Worm (Caenorhabditis elegans) whole organism, L2 larva: ENCODE results near the gene srsx-16.

Experiments used
- C34F6.9 ChIP-seq: fragments of 150-350 bp; optimal IDR thresholded peaks from 2 replicates; lab custom pipeline; 2014; ENCODE audit warnings: missing biosample characterization, missing genetic modification characterization
- F13H6.1 ChIP-seq: sonication (generic microtip); optimal IDR thresholded peaks from 2 replicates; lab custom pipeline; 2016; ENCODE audit warnings: missing genetic modification characterization, missing compliant biosample characterization
- Y55F3AM.14 ChIP-seq: fragments of 200-800 bp; sonication (Bioruptor generic); optimal IDR thresholded peaks from 2 replicates; lab custom pipeline; 2018; ENCODE audit warnings: mild to moderate bottlenecking, missing genetic modification characterization, missing compliant biosample characterization
- alr-1 ChIP-seq: fragments of 150-350 bp; optimal IDR thresholded peaks from 2 replicates; lab custom pipeline; 2014; ENCODE audit warnings: missing biosample characterization, missing genetic modification characterization
- ama-1 ChIP-seq: fragments of 150-350 bp; optimal IDR thresholded peaks from 2 replicates; lab custom pipeline; 2018; ENCODE audit warnings: inconsistent platforms
- blmp-1 ChIP-seq: sonication (generic microtip); optimal IDR thresholded peaks from 2 replicates; lab custom pipeline; 2017; ENCODE audit warnings: missing genetic modification characterization, mild to moderate bottlenecking, missing compliant biosample characterization, antibody characterized with exemption, moderate library complexity; ENCODE audit not compliant: insufficient read depth
- ceh-82 ChIP-seq: fragments of 150-350 bp; optimal IDR thresholded peaks from 2 replicates; lab custom pipeline; 2014; ENCODE audit warnings: missing biosample characterization, missing genetic modification characterization
- crh-2 ChIP-seq: sonication (generic microtip); optimal IDR thresholded peaks from 2 replicates; lab custom pipeline; 2017; ENCODE audit warnings: missing biosample characterization, missing genetic modification characterization
- egl-27 ChIP-seq: sonication (generic microtip); optimal IDR thresholded peaks from 3 replicates; lab custom pipeline; 2017; ENCODE audit warnings: missing biosample characterization, missing genetic modification reagents, missing genetic modification characterization
- elt-1 ChIP-seq: fragments of 150-350 bp; optimal IDR thresholded peaks from 2 replicates; lab custom pipeline; 2014; ENCODE audit warnings: missing biosample characterization, missing genetic modification characterization
- elt-3 ChIP-seq: sonication (generic microtip); optimal IDR thresholded peaks from 2 replicates; lab custom pipeline; 2017; ENCODE audit warnings: missing biosample characterization, missing genetic modification characterization
- fos-1 ChIP-seq: fragments of 150-350 bp; optimal IDR thresholded peaks from 2 replicates; lab custom pipeline; 2014; ENCODE audit warnings: missing biosample characterization, missing genetic modification characterization
- gmeb-1 ChIP-seq: fragments of 150-350 bp; optimal IDR thresholded peaks from 2 replicates; lab custom pipeline; 2014; ENCODE audit warnings: missing biosample characterization, missing genetic modification characterization
- lin-11 ChIP-seq: fragments of 150-350 bp; sonication (generic microtip); optimal IDR thresholded peaks from 2 replicates; lab custom pipeline; 2014; ENCODE audit warnings: missing biosample characterization, missing genetic modification characterization, inconsistent platforms, mixed read lengths
- lin-13 ChIP-seq: fragments of 150-350 bp; optimal IDR thresholded peaks from 2 replicates; lab custom pipeline; 2014; ENCODE audit warnings: missing biosample characterization, missing genetic modification reagents, missing genetic modification characterization
- lsy-2 ChIP-seq, 2 experiments: fragments of 150-350 bp in 1 of 2; sonication (generic microtip) in 1 of 2; optimal IDR thresholded peaks; 2 replicates each; lab custom pipeline; 2014 to 2017; ENCODE audit warnings: missing biosample characterization in 2 of 2, missing genetic modification characterization in 2 of 2
- mab-5 ChIP-seq: fragments of 150-350 bp; optimal IDR thresholded peaks from 2 replicates; lab custom pipeline; 2014; ENCODE audit warnings: missing biosample characterization, missing genetic modification characterization
- mdl-1 ChIP-seq, 2 experiments: fragments of 150-350 bp in 1 of 2; sonication (generic microtip) in 1 of 2; optimal IDR thresholded peaks; 2 replicates each; lab custom pipeline; 2017; ENCODE audit warnings: missing biosample characterization in 2 of 2, missing genetic modification characterization in 2 of 2
- nhr-10 ChIP-seq: sonication (generic microtip); optimal IDR thresholded peaks from 2 replicates; lab custom pipeline; 2017; ENCODE audit warnings: missing biosample characterization, missing genetic modification characterization
- nhr-11 ChIP-seq: fragments of 150-350 bp; optimal IDR thresholded peaks from 2 replicates; lab custom pipeline; 2014; ENCODE audit warnings: missing biosample characterization, missing genetic modification characterization
- nhr-12 ChIP-seq: fragments of 150-350 bp; optimal IDR thresholded peaks from 2 replicates; lab custom pipeline; 2014; ENCODE audit warnings: missing biosample characterization, missing genetic modification characterization
- nhr-129 ChIP-seq: fragments of 150-350 bp; optimal IDR thresholded peaks from 2 replicates; lab custom pipeline; 2014; ENCODE audit warnings: missing biosample characterization, missing genetic modification characterization
- nhr-23 ChIP-seq: fragments of 150-350 bp; optimal IDR thresholded peaks from 2 replicates; lab custom pipeline; 2014; ENCODE audit warnings: missing biosample characterization, missing genetic modification reagents, missing genetic modification characterization
- nhr-25 ChIP-seq: fragments of 150-350 bp; sonication (generic microtip); optimal IDR thresholded peaks from 3 replicates; lab custom pipeline; 2014; ENCODE audit warnings: missing biosample characterization, missing genetic modification characterization
- nhr-6 ChIP-seq: fragments of 150-350 bp; optimal IDR thresholded peaks from 2 replicates; lab custom pipeline; 2014; ENCODE audit warnings: missing biosample characterization, missing genetic modification characterization
- nhr-77 ChIP-seq: fragments of 150-350 bp; optimal IDR thresholded peaks from 2 replicates; lab custom pipeline; 2014; ENCODE audit warnings: missing biosample characterization, missing genetic modification characterization
- sem-4 ChIP-seq: fragments of 150-350 bp; optimal IDR thresholded peaks from 2 replicates; lab custom pipeline; 2014; ENCODE audit warnings: missing biosample characterization, missing genetic modification reagents, missing genetic modification characterization
- skn-1 ChIP-seq: sonication (generic microtip); optimal IDR thresholded peaks from 2 replicates; lab custom pipeline; 2017; ENCODE audit warnings: missing biosample characterization, missing genetic modification characterization
- sma-3 ChIP-seq: sonication (generic microtip); optimal IDR thresholded peaks from 2 replicates; lab custom pipeline; 2016; ENCODE audit warnings: missing genetic modification reagents, missing genetic modification characterization, missing compliant biosample characterization
- sma-9 ChIP-seq, 2 experiments: fragments of 150-350 bp in 1 of 2; sonication (generic microtip) in 1 of 2; optimal IDR thresholded peaks; 2 replicates each; lab custom pipeline; 2014 to 2016; ENCODE audit warnings: missing genetic modification characterization in 2 of 2, mild to moderate bottlenecking in 1 of 2, missing biosample characterization in 1 of 2, missing compliant biosample characterization in 1 of 2, missing genetic modification reagents in 1 of 2, moderate library complexity in 1 of 2
- snpc-4 ChIP-seq: fragments of 150-350 bp; optimal IDR thresholded peaks from 2 replicates; lab custom pipeline; 2014; ENCODE audit warnings: missing biosample characterization, missing genetic modification characterization
- unc-39 ChIP-seq: fragments of 150-350 bp; optimal IDR thresholded peaks from 2 replicates; lab custom pipeline; 2014; ENCODE audit warnings: missing biosample characterization, missing genetic modification characterization
- unc-55 ChIP-seq: fragments of 150-350 bp; sonication (generic microtip); optimal IDR thresholded peaks from 3 replicates; lab custom pipeline; 2014; ENCODE audit warnings: missing biosample characterization, missing genetic modification reagents, missing genetic modification characterization
- zag-1 ChIP-seq: fragments of 150-350 bp; optimal IDR thresholded peaks from 2 replicates; lab custom pipeline; 2014; ENCODE audit warnings: missing biosample characterization, missing genetic modification characterization
- ztf-4 ChIP-seq: fragments of 150-350 bp; optimal IDR thresholded peaks from 2 replicates; lab custom pipeline; 2014; ENCODE audit warnings: missing biosample characterization, missing genetic modification characterization

srsx-16 gene

DNA sequence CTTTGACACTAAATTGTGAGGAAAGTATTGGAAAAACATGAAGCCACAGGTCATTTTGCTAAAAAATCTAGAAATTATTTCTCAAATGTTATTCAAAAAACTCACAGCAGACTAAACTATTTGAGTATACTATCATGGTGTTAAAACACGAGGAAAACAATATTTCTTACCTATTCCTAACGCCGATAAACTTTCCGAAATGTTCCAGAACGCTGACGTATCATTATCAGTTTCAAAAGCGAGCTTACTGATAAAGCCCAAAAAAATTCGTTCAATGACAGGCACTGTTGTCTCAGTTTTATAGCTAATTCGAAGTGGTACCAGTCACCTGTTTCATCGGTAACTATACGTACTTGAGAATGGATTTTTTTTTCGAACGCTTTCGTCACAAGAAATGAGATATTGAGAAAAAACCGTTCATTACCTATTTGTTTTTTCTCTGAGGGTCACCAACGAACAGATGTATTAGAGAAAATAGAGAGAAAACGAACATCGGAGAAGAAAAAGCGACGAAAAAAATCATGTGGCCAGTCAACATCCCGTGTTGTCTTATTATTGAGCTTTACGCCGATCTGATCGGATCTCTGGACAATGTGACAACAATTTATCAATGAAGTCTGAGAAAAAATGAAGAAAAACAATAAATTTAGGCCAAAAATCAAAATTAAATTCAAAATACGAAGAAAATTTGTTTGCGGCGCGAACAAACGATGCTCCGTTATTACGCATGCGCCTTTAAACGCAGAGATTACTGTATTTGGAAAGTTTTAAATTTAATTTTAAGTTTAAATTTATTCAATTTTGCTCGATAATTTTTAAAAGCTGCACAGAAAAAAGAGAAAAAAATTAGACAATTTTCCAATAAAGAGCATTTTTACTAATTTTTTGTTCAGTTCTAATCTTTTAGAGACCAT is 46.8 kb upstream of the srsx-16 start:
- TF ChIP-seq snpc-4 (tag; lab: Kevin White, UChicago) (no peak), skn-1 (tag; lab: Kevin White, UChicago) (peak; percentile 82), fos-1 (tag; lab: Kevin White, UChicago) (peak; percentile 56), crh-2 (tag; lab: Kevin White, UChicago) (peak; percentile 58), nhr-129 (tag; lab: Kevin White, UChicago) (peak; percentile 19)

ce11 chrIV:5665353-5665918 is 45.9 kb upstream of the srsx-16 start:
- no peak for TF ChIP-seq elt-3
- TF ChIP-seq fos-1 (tag; lab: Kevin White, UChicago), result peak; percentile 69
- TF ChIP-seq sem-4 (tag; lab: Kevin White, UChicago), result peak; percentile 64
- peak in 1 of 2 experiments; percentile 53 for TF ChIP-seq lsy-2 (tag; optimal IDR thresholded peaks at IDR 0.05; lab: Kevin White, UChicago)
- TF ChIP-seq egl-27, result no peak
- TF ChIP-seq snpc-4 (tag; lab: Kevin White, UChicago), result no peak
- no peak for TF ChIP-seq mdl-1 (tag; optimal IDR thresholded peaks at IDR 0.05; lab: Kevin White, UChicago)
- peak; percentile 30 for TF ChIP-seq F13H6.1
- peak; percentile 15 for TF ChIP-seq blmp-1
- TF ChIP-seq zag-1, result peak; percentile 4
- no peak for TF ChIP-seq nhr-77 (tag; lab: Kevin White, UChicago)
- peak; percentile 96 for TF ChIP-seq skn-1 (tag; lab: Kevin White, UChicago)
- TF ChIP-seq nhr-25 (tag; lab: Kevin White, UChicago), result peak; percentile 72
- TF ChIP-seq sma-9 (GFP tag; optimal IDR thresholded peaks at IDR 0.05; lab: Kevin White, UChicago), result peak; percentile 41
- no peak for TF ChIP-seq sma-9 (tag; optimal IDR thresholded peaks at IDR 0.05; lab: Kevin White, UChicago)
- TF ChIP-seq elt-1 (tag; lab: Kevin White, UChicago), result no peak
- TF ChIP-seq nhr-129 (tag; lab: Kevin White, UChicago), result peak; percentile 87
- TF ChIP-seq C34F6.9 (tag; lab: Kevin White, UChicago), result peak; percentile 76
- peak; percentile 18 for TF ChIP-seq mab-5 (tag; lab: Kevin White, UChicago)
- TF ChIP-seq lin-13 (GFP tag; lab: Kevin White, UChicago), result peak; percentile 4
- no peak for TF ChIP-seq gmeb-1 (tag; lab: Kevin White, UChicago)
- no peak for TF ChIP-seq alr-1
- TF ChIP-seq crh-2 (tag; lab: Kevin White, UChicago), result peak; percentile 32
- no peak for TF ChIP-seq nhr-23 (tag; lab: Kevin White, UChicago)
- peak; percentile 78 for TF ChIP-seq unc-55
- no peak for TF ChIP-seq ceh-82
- peak; percentile 25 for TF ChIP-seq ama-1
- peak; percentile 9 for TF ChIP-seq ztf-4 (tag; lab: Kevin White, UChicago)
- TF ChIP-seq Y55F3AM.14, result no peak
- TF ChIP-seq unc-39 (tag; lab: Kevin White, UChicago), result no peak

ce11 chrIV:5664375-5665004 is 44.9 kb upstream of the srsx-16 start, which contains the start of gene bec-1:
bec-1 (minus strand) TSS chrIV:5664425.
- TF ChIP-seq nhr-25 (tag; lab: Kevin White, UChicago), result peak; percentile 30
- peak; percentile 69 for TF ChIP-seq skn-1 (tag; lab: Kevin White, UChicago)
- no peak for TF ChIP-seq fos-1 (tag; lab: Kevin White, UChicago)
- TF ChIP-seq, all 48 proteins: peak for 2

DNA sequence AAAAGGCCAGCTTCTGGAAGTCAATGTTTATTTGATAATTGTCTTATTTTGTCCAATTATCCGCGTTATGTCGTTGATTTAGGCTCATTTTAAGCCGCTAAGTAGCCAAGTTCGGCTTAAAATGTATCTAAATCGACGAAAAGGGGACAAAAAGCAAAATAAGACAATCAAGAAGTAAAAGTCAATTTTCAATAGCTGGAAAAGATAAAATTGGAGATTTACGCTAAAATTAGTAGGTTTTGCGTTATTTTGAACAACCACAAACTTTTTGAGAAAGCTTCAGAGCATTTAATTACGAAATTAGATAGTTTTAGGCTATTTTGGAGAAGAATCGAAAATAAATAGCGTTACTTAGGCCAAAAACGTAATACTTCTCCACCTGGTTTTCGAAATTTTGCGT is 43.3 kb upstream of the srsx-16 start:
- TF ChIP-seq mab-5 (tag; lab: Kevin White, UChicago) (no peak), unc-55 (no peak)

DNA sequence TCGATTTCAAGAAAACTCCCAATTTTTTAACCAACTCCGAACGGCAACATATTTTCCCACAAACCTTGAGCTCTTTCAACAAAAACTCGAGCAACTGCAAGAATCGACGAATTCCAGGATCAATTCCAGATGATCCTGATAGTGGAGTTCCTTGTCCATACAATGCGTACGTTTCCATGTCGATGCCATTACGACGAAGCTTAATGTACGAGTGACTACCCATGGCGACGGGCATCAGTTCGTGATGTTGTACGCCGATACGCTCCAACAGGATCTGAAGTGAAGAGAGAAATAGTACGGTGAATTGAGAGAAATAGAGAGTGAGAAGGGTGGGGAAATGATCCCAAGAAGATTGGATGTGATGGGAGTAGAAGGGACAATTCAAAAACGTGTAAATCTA is 42.5 kb upstream of the srsx-16 start:
- TF ChIP-seq unc-55, result no peak
- TF ChIP-seq nhr-25 (tag; lab: Kevin White, UChicago), result no peak
- TF ChIP-seq skn-1 (tag; lab: Kevin White, UChicago), result no peak
- TF ChIP-seq zag-1, result no peak
- TF ChIP-seq lin-11, result no peak
- TF ChIP-seq sem-4 (tag; lab: Kevin White, UChicago), result no peak
- TF ChIP-seq nhr-6 (tag; lab: Kevin White, UChicago), result no peak
- TF ChIP-seq sma-9 (GFP tag; optimal IDR thresholded peaks at IDR 0.05; lab: Kevin White, UChicago), result no peak
- TF ChIP-seq sma-9 (tag; optimal IDR thresholded peaks at IDR 0.05; lab: Kevin White, UChicago), result no peak
- TF ChIP-seq sma-3, result no peak
- no peak for TF ChIP-seq elt-3
- no peak for TF ChIP-seq nhr-12 (tag; lab: Kevin White, UChicago)
- no peak for TF ChIP-seq nhr-10 (tag; lab: Kevin White, UChicago)
- no peak for TF ChIP-seq alr-1
- no peak for TF ChIP-seq nhr-11 (tag; lab: Kevin White, UChicago)
